Worm (Caenorhabditis elegans) whole organism, L4 larva: Measurements from ENCODE around the gene M163.22.

Experiments
- D1046.2 ChIP-seq: fragments of 200-800 bp; sonication (Bioruptor generic); IDR thresholded peaks from 2 replicates; pipeline ENCODE4 v1.3.6; 2022; ENCODE audit warnings: missing genetic modification characterization, missing compliant biosample characterization
- T20F7.1 ChIP-seq: fragments of 200-800 bp; sonication (Bioruptor generic); optimal IDR thresholded peaks from 2 replicates; lab custom pipeline; 2018; ENCODE audit warnings: mild to moderate bottlenecking, missing genetic modification characterization, missing compliant biosample characterization
- Y75B8A.6 ChIP-seq: fragments of 200-800 bp; sonication (Bioruptor generic); IDR thresholded peaks from 2 replicates; pipeline ENCODE4 v1.3.6; 2022; ENCODE audit warnings: missing genetic modification reagents, missing genetic modification characterization, missing compliant biosample characterization
- ZK337.2 ChIP-seq: fragments of 200-800 bp; sonication (Bioruptor generic); IDR thresholded peaks from 2 replicates; pipeline ENCODE4 v1.3.6; 2022; ENCODE audit warnings: missing genetic modification reagents, missing genetic modification characterization, missing compliant biosample characterization
- aha-1 ChIP-seq: fragments of 150-350 bp; peaks from one replicate; lab custom pipeline; 2014; ENCODE audit warnings: missing biosample characterization, missing genetic modification characterization
- ceh-20 ChIP-seq: fragments of 200-800 bp; sonication (Bioruptor generic); IDR thresholded peaks from 2 replicates; pipeline ENCODE4 v1.3.6; 2022; ENCODE audit warnings: missing genetic modification reagents, missing genetic modification characterization, missing compliant biosample characterization
- ceh-28 ChIP-seq: fragments of 150-350 bp; optimal IDR thresholded peaks from 2 replicates; lab custom pipeline; 2014; ENCODE audit warnings: missing biosample characterization, missing genetic modification reagents, missing genetic modification characterization
- ctbp-1 ChIP-seq: fragments of 200-800 bp; sonication (Bioruptor generic); IDR thresholded peaks from 2 replicates; pipeline ENCODE4 v1.3.6; 2022; ENCODE audit warnings: missing genetic modification reagents, missing genetic modification characterization, missing compliant biosample characterization
- daf-16 ChIP-seq, 3 experiments: sonication (generic microtip); optimal IDR thresholded peaks; 2 replicates each; lab custom pipeline; 2016 to 2017; ENCODE audit warnings: missing genetic modification characterization in 3 of 3, missing genetic modification reagents in 3 of 3, mild to moderate bottlenecking in 2 of 3, missing compliant biosample characterization in 2 of 3, missing biosample characterization in 1 of 3, moderate library complexity in 1 of 3
- dmd-6 ChIP-seq: fragments of 200-800 bp; sonication (Bioruptor generic); IDR thresholded peaks from 2 replicates; pipeline ENCODE4 v1.3.6; 2022; ENCODE audit warnings: missing genetic modification reagents, missing genetic modification characterization, missing compliant biosample characterization
- dmd-8 ChIP-seq: fragments of 200-800 bp; sonication (Bioruptor generic); IDR thresholded peaks from 2 replicates; pipeline ENCODE4 v1.3.6; 2022; ENCODE audit warnings: missing genetic modification characterization, missing compliant biosample characterization
- dve-1 ChIP-seq: sonication (generic microtip); optimal IDR thresholded peaks from 2 replicates; lab custom pipeline; 2017; ENCODE audit warnings: antibody characterized with exemption, mild to moderate bottlenecking, missing genetic modification characterization, missing compliant biosample characterization; ENCODE audit not compliant: insufficient read depth
- egl-43 ChIP-seq: fragments of 200-800 bp; sonication (Bioruptor generic); IDR thresholded peaks from 2 replicates; pipeline ENCODE4 v1.3.6; 2022; ENCODE audit warnings: missing genetic modification reagents, missing genetic modification characterization, missing compliant biosample characterization
- gei-8 ChIP-seq: fragments of 200-800 bp; sonication (Bioruptor generic); optimal IDR thresholded peaks from 2 replicates; lab custom pipeline; 2018; ENCODE audit warnings: mild to moderate bottlenecking, missing genetic modification characterization, missing compliant biosample characterization
- hif-1 ChIP-seq, 2 experiments: sonication (generic microtip); optimal IDR thresholded peaks; 2 replicates each; lab custom pipeline; 2016 to 2017; ENCODE audit warnings: missing compliant biosample characterization in 2 of 2, missing genetic modification characterization in 2 of 2, missing genetic modification reagents in 2 of 2, missing genotype in 2 of 2, mild to moderate bottlenecking in 1 of 2
- hlh-11 ChIP-seq: fragments of 200-800 bp; sonication (Bioruptor generic); optimal IDR thresholded peaks from 2 replicates; lab custom pipeline; 2018; ENCODE audit warnings: mild to moderate bottlenecking, missing genetic modification characterization, missing compliant biosample characterization
- hlh-30 ChIP-seq: sonication (generic microtip); optimal IDR thresholded peaks from 2 replicates; lab custom pipeline; 2017; ENCODE audit warnings: antibody characterized with exemption, mild to moderate bottlenecking, missing genetic modification characterization, missing compliant biosample characterization; ENCODE audit not compliant: insufficient read depth
- lin-1 ChIP-seq: fragments of 200-800 bp; sonication (Bioruptor generic); IDR thresholded peaks from 2 replicates; pipeline ENCODE4 v1.3.6; 2022; ENCODE audit warnings: missing genetic modification reagents, missing genetic modification characterization, missing compliant biosample characterization
- lin-38 ChIP-seq: fragments of 200-800 bp; sonication (Bioruptor generic); IDR thresholded peaks from 2 replicates; pipeline ENCODE4 v1.3.6; 2022; ENCODE audit warnings: missing genetic modification reagents, missing genetic modification characterization, missing compliant biosample characterization
- lsy-2 ChIP-seq, 2 experiments: fragments of 150-350 bp in 1 of 2; sonication (generic microtip) in 1 of 2; optimal IDR thresholded peaks; 2 replicates each; lab custom pipeline; 2014 to 2017; ENCODE audit warnings: missing biosample characterization in 2 of 2, missing genetic modification characterization in 2 of 2
- madf-9 ChIP-seq: fragments of 200-800 bp; sonication (Bioruptor generic); conservative IDR thresholded peaks from 2 replicates; pipeline ENCODE4 v1.3.6; 2022; ENCODE audit warnings: missing genetic modification reagents, missing genetic modification characterization, missing compliant biosample characterization
- mdl-1 ChIP-seq, 2 experiments: fragments of 150-350 bp in 1 of 2; sonication (generic microtip) in 1 of 2; optimal IDR thresholded peaks; 2 replicates each; lab custom pipeline; 2014 to 2017; ENCODE audit warnings: missing biosample characterization in 2 of 2, missing genetic modification characterization in 2 of 2
- mdt-29 ChIP-seq: fragments of 200-800 bp; sonication (Bioruptor generic); IDR thresholded peaks from 2 replicates; pipeline ENCODE4 v1.3.6; 2022; ENCODE audit warnings: missing genetic modification reagents, missing genetic modification characterization, missing compliant biosample characterization
- mxl-3 ChIP-seq: fragments of 200-800 bp; sonication (Bioruptor generic); optimal IDR thresholded peaks from 2 replicates; lab custom pipeline; 2018; ENCODE audit warnings: mild to moderate bottlenecking, missing genetic modification characterization, missing compliant biosample characterization
- nhr-102 ChIP-seq: sonication (generic microtip); optimal IDR thresholded peaks from 2 replicates; lab custom pipeline; 2016; ENCODE audit warnings: mild to moderate bottlenecking, missing genetic modification characterization, moderate library complexity, missing compliant biosample characterization
- nhr-28 ChIP-seq: fragments of 150-350 bp; optimal IDR thresholded peaks from 2 replicates; lab custom pipeline; 2014; ENCODE audit warnings: missing biosample characterization, missing genetic modification characterization
- nhr-48 ChIP-seq: sonication (generic microtip); optimal IDR thresholded peaks from 2 replicates; lab custom pipeline; 2016; ENCODE audit warnings: mild to moderate bottlenecking, missing genetic modification characterization, missing compliant biosample characterization
- nhr-77 ChIP-seq: fragments of 150-350 bp; optimal IDR thresholded peaks from 2 replicates; lab custom pipeline; 2014; ENCODE audit warnings: missing biosample characterization, missing genetic modification characterization
- pha-4 ChIP-seq, 2 experiments: fragments of 150-350 bp in 1 of 2; fragments of 200-800 bp in 1 of 2; sonication (Bioruptor generic) in 1 of 2; IDR thresholded peaks in 1 of 2; optimal IDR thresholded peaks in 1 of 2; 2 replicates each; pipeline versions ENCODE4 v1.3.6 to Lab custom; 2014 to 2022; ENCODE audit warnings: missing genetic modification characterization in 2 of 2, missing genetic modification reagents in 2 of 2, missing biosample characterization in 1 of 2, missing compliant biosample characterization in 1 of 2
- php-3 ChIP-seq: fragments of 200-800 bp; sonication (Bioruptor generic); IDR thresholded peaks from 2 replicates; pipeline ENCODE4 v1.3.6; 2022; ENCODE audit warnings: missing genetic modification reagents, missing genetic modification characterization, missing compliant biosample characterization
- pqm-1 ChIP-seq: sonication (generic microtip); optimal IDR thresholded peaks from 2 replicates; lab custom pipeline; 2017; ENCODE audit warnings: missing biosample characterization, missing genetic modification characterization
- saeg-2 ChIP-seq: fragments of 200-800 bp; sonication (Bioruptor generic); IDR thresholded peaks from 2 replicates; pipeline ENCODE4 v1.3.6; 2022; ENCODE audit warnings: missing genetic modification reagents, missing genetic modification characterization, missing compliant biosample characterization
- set-16 ChIP-seq: fragments of 200-800 bp; sonication (Bioruptor generic); IDR thresholded peaks from 2 replicates; pipeline ENCODE4 v1.3.6; 2022; ENCODE audit warnings: missing genetic modification reagents, missing genetic modification characterization, missing compliant biosample characterization
- snpc-4 ChIP-seq: fragments of 150-350 bp; optimal IDR thresholded peaks from 2 replicates; lab custom pipeline; 2014; ENCODE audit warnings: missing biosample characterization, missing genetic modification characterization
- tra-1 ChIP-seq: fragments of 200-800 bp; sonication (Bioruptor generic); IDR thresholded peaks from 2 replicates; pipeline ENCODE4 v1.3.6; 2022; ENCODE audit warnings: missing genetic modification reagents, missing genetic modification characterization, missing compliant biosample characterization
- unc-62 ChIP-seq, 3 experiments: fragments of 150-350 bp in 1 of 3; sonication (generic microtip); optimal IDR thresholded peaks in 2 of 3; peaks in 1 of 3; 1 replicate in 1 of 3; 2 replicates in 2 of 3; lab custom pipeline; 2014 to 2017; ENCODE audit warnings: missing biosample characterization in 3 of 3, missing genetic modification characterization in 3 of 3, missing genetic modification reagents in 3 of 3, missing genotype in 1 of 3
- zfp-2 ChIP-seq: sonication (generic microtip); optimal IDR thresholded peaks from 2 replicates; lab custom pipeline; 2016; ENCODE audit warnings: mild to moderate bottlenecking, missing genetic modification characterization, missing compliant biosample characterization
- ztf-11 ChIP-seq: fragments of 150-350 bp; optimal IDR thresholded peaks from 2 replicates; lab custom pipeline; 2014; ENCODE audit warnings: missing biosample characterization, missing genetic modification characterization
- ztf-7 ChIP-seq: fragments of 150-350 bp; optimal IDR thresholded peaks from 2 replicates; lab custom pipeline; 2014; ENCODE audit warnings: missing biosample characterization, missing genetic modification characterization

The M163.22 gene

DNA sequence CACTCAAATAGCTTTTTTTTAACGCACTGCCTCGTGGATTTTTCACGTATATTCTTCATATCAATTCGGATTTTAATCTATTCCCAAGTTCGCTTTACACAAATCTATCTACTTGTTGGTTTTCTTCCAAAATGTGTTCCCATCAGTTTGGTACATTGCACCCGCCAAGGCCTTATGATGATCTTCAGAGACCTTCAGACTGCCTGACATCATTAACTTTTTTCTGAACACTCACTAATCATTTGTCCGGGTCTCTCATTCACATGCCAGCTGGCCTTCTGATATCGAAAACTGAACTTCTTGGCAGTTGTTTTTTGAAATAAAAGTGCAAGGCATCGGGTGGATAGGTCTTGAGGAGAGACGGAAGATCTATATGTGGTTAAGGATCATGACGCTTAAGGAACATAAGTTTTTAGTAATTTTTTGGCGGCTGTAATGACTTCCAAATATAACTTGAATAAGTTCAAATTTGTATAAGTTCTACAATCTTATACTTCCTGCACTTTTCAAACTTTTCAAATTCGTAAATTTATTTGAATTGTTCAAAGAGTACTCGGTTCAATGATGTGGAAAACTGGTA is 34.2 kb downstream of the M163.22 start (continued):
- TF ChIP-seq hlh-11 (peak; percentile 11), ZK337.2 (GFP tag; lab: Robert Waterston, UW) (no peak), zfp-2 (tag; lab: Kevin White, UChicago) (no peak), aha-1 (tag; lab: Kevin White, UChicago) (peak; percentile 90), D1046.2 (GFP tag; lab: Robert Waterston, UW) (no peak), ctbp-1 (GFP tag; lab: Robert Waterston, UW) (0 out of 2 replicates have a peak, but pooled peaks have one; percentile 39), saeg-2 (GFP tag; lab: Robert Waterston, UW) (no peak)

- TF ChIP-seq Y75B8A.6 (GFP tag; lab: Robert Waterston, UW) (peak; percentile 51; the same call in 1 of the 2 replicates), lin-1 (GFP tag; lab: Robert Waterston, UW) (peak; percentile 86), set-16 (GFP tag; lab: Robert Waterston, UW) (no peak), madf-9 (GFP tag; lab: Robert Waterston, UW) (no peak), gei-8 (GFP tag; lab: Kevin White, UChicago) (peak; percentile 94), dmd-8 (GFP tag; lab: Robert Waterston, UW) (no peak), hif-1 (tag; optimal IDR thresholded peaks at IDR 0.05; lab: Kevin White, UChicago) (peak in 1 of 2 experiments; percentile 24), ztf-7 (peak; percentile 2), unc-62 (GFP tag; optimal IDR thresholded peaks at IDR 0.05 in 1 of 2; lab: Kevin White, UChicago) (peak; percentile 38 to 47), unc-62 (tag; optimal IDR thresholded peaks at IDR 0.05; lab: Kevin White, UChicago) (no peak), ztf-11 (no peak), snpc-4 (no peak), T20F7.1 (GFP tag; lab: Kevin White, UChicago) (peak; percentile 54), nhr-102 (peak; percentile 94), egl-43 (GFP tag; lab: Robert Waterston, UW) (no peak), dve-1 (peak; percentile 95), ceh-20 (GFP tag; lab: Robert Waterston, UW) (0 out of 2 replicates have a peak, but pooled peaks have one; percentile 9), php-3 (GFP tag; lab: Robert Waterston, UW) (peak; percentile 99), nhr-77 (tag; lab: Kevin White, UChicago) (peak; percentile 79), pqm-1 (peak; percentile 69), nhr-48 (tag; lab: Kevin White, UChicago) (peak; percentile 91), dmd-6 (GFP tag; lab: Robert Waterston, UW) (peak; percentile 99), daf-16 (GFP tag; optimal IDR thresholded peaks at IDR 0.05; lab: Kevin White, UChicago) (peak in 1 of 2 experiments; percentile 93), daf-16 (tag; optimal IDR thresholded peaks at IDR 0.05; lab: Kevin White, UChicago) (peak; percentile 65), lin-38 (GFP tag; lab: Robert Waterston, UW) (peak; percentile 34; the same call in 1 of the 2 replicates), mxl-3 (no peak), tra-1 (peak; percentile 99), mdl-1 (tag; optimal IDR thresholded peaks at IDR 0.05; lab: Kevin White, UChicago) (peak in 1 of 2 experiments; percentile 62), aha-1 (tag; lab: Kevin White, UChicago) (peak; percentile 78), nhr-28 (tag; lab: Kevin White, UChicago) (peak; percentile 65), hlh-11 (peak; percentile 94), hlh-30 (peak; percentile 24), mdt-29 (GFP tag; lab: Robert Waterston, UW) (no peak), D1046.2 (GFP tag; lab: Robert Waterston, UW) (no peak), ceh-28 (tag; lab: Kevin White, UChicago) (no peak), pha-4 (GFP tag; IDR thresholded peaks at IDR 0.05; lab: Robert Waterston, UW) (peak; percentile 72), pha-4 (tag; optimal IDR thresholded peaks at IDR 0.05; lab: Kevin White, UChicago) (no peak), lsy-2 (tag; optimal IDR thresholded peaks at IDR 0.05; lab: Kevin White, UChicago) (peak in 1 of 2 experiments; percentile 5), saeg-2 (GFP tag; lab: Robert Waterston, UW) (peak; percentile 88)
Observed at ce11 chrX:14500422-14501058, 34.8 kb downstream of the M163.22 start.
